Fruit fly (Drosophila melanogaster): ENCODE measurements around the gene CG5149.
A peak's percentile ranks its signal among the peaks of the same experiment; 100 is the strongest.

Gene CG5149

DNA sequence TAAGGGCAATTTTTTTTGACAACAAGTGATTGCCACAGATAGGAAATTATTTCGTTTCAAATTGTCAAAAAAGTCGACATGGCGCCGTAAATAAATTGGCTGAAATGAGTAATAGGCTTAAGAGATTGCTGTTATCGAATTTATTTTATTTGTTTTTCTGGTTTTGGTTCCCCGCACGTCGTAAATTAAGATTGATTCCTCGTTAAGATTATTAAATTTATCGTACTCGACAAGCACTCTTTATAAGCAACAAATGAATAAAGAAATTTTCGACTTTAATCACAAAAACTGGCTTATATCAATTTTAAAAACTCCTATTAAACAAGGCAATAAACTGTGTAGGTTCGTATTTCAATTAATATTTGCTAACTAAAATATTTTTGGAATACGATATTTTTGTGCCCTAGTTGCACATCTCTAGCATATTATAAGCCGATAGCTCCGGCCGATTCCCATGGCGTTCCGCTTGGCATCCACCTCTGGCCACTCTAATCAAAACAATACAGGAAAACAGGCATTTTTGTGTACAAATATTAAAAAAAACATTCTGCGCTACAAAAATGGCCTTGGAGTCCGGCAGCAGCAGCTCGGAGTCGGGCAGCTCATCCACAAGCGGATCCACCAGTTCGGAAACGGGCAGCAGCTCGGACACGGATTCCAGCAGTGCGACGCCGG lies 24.0 kb upstream of the CG5149 start, which contains the start of gene chm (continued):
- TF ChIP-seq abd-A (tag; optimal IDR thresholded peaks at IDR 0.05) = no peak
- peak; percentile 88 for TF ChIP-seq MBD-R2 (GFP tag; IDR thresholded peaks at IDR 0.05)
- no peak for TF ChIP-seq exex (tag; optimal IDR thresholded peaks at IDR 0.05)
- no peak for TF ChIP-seq Stat92E (GFP tag; optimal IDR thresholded peaks at IDR 0.05)
- TF ChIP-seq Spps (tag; optimal IDR thresholded peaks at IDR 0.05) = no peak
- no peak for TF ChIP-seq BtbVII (GFP tag; optimal IDR thresholded peaks at IDR 0.05)
- peak; percentile 49 for TF ChIP-seq Sin3A (optimal IDR thresholded peaks at IDR 0.05)
- TF ChIP-seq mam (GFP tag; optimal IDR thresholded peaks at IDR 0.05) = peak; percentile 59
- TF ChIP-seq sima (GFP tag; optimal IDR thresholded peaks at IDR 0.05) = no peak
- no peak for TF ChIP-seq ems (GFP tag; optimal IDR thresholded peaks at IDR 0.05)
- no peak for TF ChIP-seq repo (GFP tag; optimal IDR thresholded peaks at IDR 0.05)
- peak; percentile 47 for TF ChIP-seq HmgD (GFP tag; optimal IDR thresholded peaks at IDR 0.05)
- TF ChIP-seq prd (optimal IDR thresholded peaks at IDR 0.05) = no peak
- peak; percentile 40; the same call in 2 of the 3 replicates for TF ChIP-seq prd (GFP tag; IDR thresholded peaks at IDR 0.05)
- TF ChIP-seq Sox102F (GFP tag; optimal IDR thresholded peaks at IDR 0.05) = no peak
- TF ChIP-seq HLH4C (GFP tag; IDR thresholded peaks at IDR 0.05; ENCODE audit: partially characterized antibody) = peak; percentile 71
- no peak for TF ChIP-seq CG17568 (GFP tag; optimal IDR thresholded peaks at IDR 0.05)
- TF ChIP-seq corto (GFP tag; optimal IDR thresholded peaks at IDR 0.05) = no peak
- TF ChIP-seq knrl (GFP tag; IDR thresholded peaks at IDR 0.05; ENCODE audit: partially characterized antibody) = peak; percentile 90
- TF ChIP-seq Jarid2 (GFP tag; optimal IDR thresholded peaks at IDR 0.05) = no peak
- TF ChIP-seq Atf3 (GFP tag; optimal IDR thresholded peaks at IDR 0.05) = no peak
- TF ChIP-seq usp (GFP tag; optimal IDR thresholded peaks at IDR 0.05) = no peak
- no peak for TF ChIP-seq sens-2 (GFP tag; IDR thresholded peaks at IDR 0.05)
- peak; percentile 54; the same call in 1 of the 2 replicates for TF ChIP-seq sob (GFP tag; IDR thresholded peaks at IDR 0.05)
- TF ChIP-seq btn (GFP tag; optimal IDR thresholded peaks at IDR 0.05) = no peak
- TF ChIP-seq twi (tag; optimal IDR thresholded peaks at IDR 0.05) = no peak
- peak; percentile 22 for TF ChIP-seq CG12744 (GFP tag; optimal IDR thresholded peaks at IDR 0.05)
- TF ChIP-seq CG34422 (GFP tag; IDR thresholded peaks at IDR 0.05) = peak; percentile 50; the same call in 1 of the 3 replicates
- no peak for TF ChIP-seq ewg (GFP tag; optimal IDR thresholded peaks at IDR 0.05)
- TF ChIP-seq CG4707 (GFP tag; optimal IDR thresholded peaks at IDR 0.05) = no peak
- no peak for TF ChIP-seq tgo (GFP tag; IDR thresholded peaks at IDR 0.05)
- TF ChIP-seq tx (GFP tag; optimal IDR thresholded peaks at IDR 0.05) = peak; percentile 17
- TF ChIP-seq al (GFP tag; IDR thresholded peaks at IDR 0.05) = 0 out of 2 replicates have a peak, but pooled peaks have one; percentile 42
- TF ChIP-seq HHEX (GFP tag; optimal IDR thresholded peaks at IDR 0.05) = no peak
- TF ChIP-seq unpg (GFP tag; optimal IDR thresholded peaks at IDR 0.05) = peak; percentile 33
- TF ChIP-seq HLH54F (GFP tag; optimal IDR thresholded peaks at IDR 0.05) = peak; percentile 54
- no peak for TF ChIP-seq CG18011 (GFP tag; optimal IDR thresholded peaks at IDR 0.05)
- TF ChIP-seq CG11398 (GFP tag; optimal IDR thresholded peaks at IDR 0.05) = no peak
- TF ChIP-seq jumu (GFP tag; optimal IDR thresholded peaks at IDR 0.05) = peak; percentile 43
- TF ChIP-seq sc (optimal IDR thresholded peaks at IDR 0.05) = no peak
- TF ChIP-seq sc (GFP tag; optimal IDR thresholded peaks at IDR 0.05) = no peak
- TF ChIP-seq CG17829 (tag; optimal IDR thresholded peaks at IDR 0.05) = peak; percentile 47
- no peak for TF ChIP-seq Dip2 (GFP tag; IDR thresholded peaks at IDR 0.05)
- TF ChIP-seq CG8944 (GFP tag; optimal IDR thresholded peaks at IDR 0.05) = no peak
- no peak for TF ChIP-seq CG10431 (GFP tag; optimal IDR thresholded peaks at IDR 0.05)
- no peak for TF ChIP-seq CG17612 (GFP tag; IDR thresholded peaks at IDR 0.05)
- TF ChIP-seq CG10462 (GFP tag; optimal IDR thresholded peaks at IDR 0.05) = no peak
- TF ChIP-seq dysf (GFP tag; IDR thresholded peaks at IDR 0.05) = peak; percentile 11; the same call in 1 of the 3 replicates
- TF ChIP-seq HLH3B (GFP tag; IDR thresholded peaks at IDR 0.05) = 0 out of 2 replicates have a peak, but pooled peaks have one; percentile 4
- TF ChIP-seq CG3407 (GFP tag; optimal IDR thresholded peaks at IDR 0.05) = no peak
- TF ChIP-seq chn (GFP tag; optimal IDR thresholded peaks at IDR 0.05) = no peak

All from whole organism, embryonic.